Worm (Caenorhabditis elegans) whole organism, late embryonic: ENCODE measurements around the gene pdzd-8.
"Not testable (repeated sequence)": the region's sequence is repeated elsewhere in the genome, so short reads cannot be mapped to it uniquely, and the experiment has no call there.

Source experiments
- C08G9.2 ChIP-seq: sonication (generic microtip); optimal IDR thresholded peaks from 2 replicates; lab custom pipeline; 2016; ENCODE audit warnings: mild to moderate bottlenecking, missing genetic modification characterization, moderate library complexity, missing compliant biosample characterization
- C38D4.7 ChIP-seq: fragments of 200-800 bp; sonication (Bioruptor generic); optimal IDR thresholded peaks from 2 replicates; lab custom pipeline; 2018; ENCODE audit warnings: mild to moderate bottlenecking, missing genetic modification characterization, moderate library complexity, missing compliant biosample characterization
- K02D7.2 ChIP-seq: sonication (generic microtip); optimal IDR thresholded peaks from 2 replicates; lab custom pipeline; 2017; ENCODE audit warnings: mild to moderate bottlenecking, missing genetic modification characterization, missing compliant biosample characterization
- K09A11.1 ChIP-seq: sonication (generic microtip); optimal IDR thresholded peaks from 2 replicates; lab custom pipeline; 2017; ENCODE audit warnings: antibody characterized with exemption, mild to moderate bottlenecking, missing genetic modification characterization, missing compliant biosample characterization; ENCODE audit not compliant: insufficient read depth
- T23F11.4 ChIP-seq: fragments of 200-800 bp; sonication (Bioruptor generic); optimal IDR thresholded peaks from 2 replicates; lab custom pipeline; 2018; ENCODE audit warnings: mild to moderate bottlenecking, missing genetic modification characterization, missing compliant biosample characterization
- Y22D7AL.16 ChIP-seq: sonication (generic microtip); optimal IDR thresholded peaks from 2 replicates; lab custom pipeline; 2016; ENCODE audit warnings: missing genetic modification characterization, missing compliant biosample characterization
- ceh-14 ChIP-seq: sonication (generic microtip); optimal IDR thresholded peaks from 2 replicates; lab custom pipeline; 2016; ENCODE audit warnings: missing genotype, missing genetic modification characterization, missing compliant biosample characterization
- ceh-22 ChIP-seq: sonication (generic microtip); optimal IDR thresholded peaks from 2 replicates; lab custom pipeline; 2017; ENCODE audit warnings: missing biosample characterization, missing genetic modification characterization
- ceh-24 ChIP-seq: sonication (generic microtip); optimal IDR thresholded peaks from 2 replicates; lab custom pipeline; 2016; ENCODE audit warnings: mild to moderate bottlenecking, missing genetic modification characterization, missing compliant biosample characterization
- ceh-30 ChIP-seq: fragments of 150-350 bp; optimal IDR thresholded peaks from 2 replicates; lab custom pipeline; 2014; ENCODE audit warnings: missing biosample characterization, missing genetic modification characterization
- ceh-31 ChIP-seq: sonication (generic microtip); optimal IDR thresholded peaks from 2 replicates; lab custom pipeline; 2016; ENCODE audit warnings: missing genetic modification characterization, missing compliant biosample characterization
- ceh-34 ChIP-seq: sonication (generic microtip); optimal IDR thresholded peaks from 2 replicates; lab custom pipeline; 2016; ENCODE audit warnings: mild to moderate bottlenecking, missing genetic modification characterization, missing compliant biosample characterization
- ceh-9 ChIP-seq: sonication (generic microtip); optimal IDR thresholded peaks from 2 replicates; lab custom pipeline; 2016; ENCODE audit warnings: mild to moderate bottlenecking, missing genetic modification characterization, inconsistent platforms, missing compliant biosample characterization
- che-1 ChIP-seq: sonication (generic microtip); optimal IDR thresholded peaks from 2 replicates; lab custom pipeline; 2016; ENCODE audit warnings: mild to moderate bottlenecking, missing genetic modification characterization, missing compliant biosample characterization
- elt-2 ChIP-seq: sonication (generic microtip); optimal IDR thresholded peaks from 2 replicates; lab custom pipeline; 2016; ENCODE audit warnings: missing genetic modification reagents, missing genetic modification characterization, missing compliant biosample characterization
- elt-4 ChIP-seq: sonication (generic microtip); optimal IDR thresholded peaks from 2 replicates; lab custom pipeline; 2016; ENCODE audit warnings: missing genetic modification characterization, missing compliant biosample characterization
- eyg-1 ChIP-seq: sonication (generic microtip); optimal IDR thresholded peaks from 2 replicates; lab custom pipeline; 2016; ENCODE audit warnings: missing genotype, missing genetic modification characterization, missing compliant biosample characterization
- fax-1 ChIP-seq: sonication (generic microtip); optimal IDR thresholded peaks from 2 replicates; lab custom pipeline; 2016; ENCODE audit warnings: missing genotype, missing genetic modification characterization, missing compliant biosample characterization
- fkh-6 ChIP-seq: sonication (generic microtip); optimal IDR thresholded peaks from 2 replicates; lab custom pipeline; 2016; ENCODE audit warnings: missing genetic modification characterization, missing compliant biosample characterization
- gmeb-2 ChIP-seq: sonication (generic microtip); optimal IDR thresholded peaks from 2 replicates; lab custom pipeline; 2016; ENCODE audit warnings: missing genetic modification characterization, inconsistent platforms, missing compliant biosample characterization
- hlh-13 ChIP-seq: fragments of 200-800 bp; sonication (Bioruptor generic); optimal IDR thresholded peaks from 2 replicates; lab custom pipeline; 2018; ENCODE audit warnings: mild to moderate bottlenecking, missing genetic modification characterization, missing compliant biosample characterization
- hlh-15 ChIP-seq: sonication (generic microtip); optimal IDR thresholded peaks from 2 replicates; lab custom pipeline; 2016; ENCODE audit warnings: missing genetic modification characterization, missing compliant biosample characterization
- hlh-30 ChIP-seq: sonication (generic microtip); optimal IDR thresholded peaks from 2 replicates; lab custom pipeline; 2017; ENCODE audit warnings: antibody characterized with exemption, missing genetic modification characterization, missing compliant biosample characterization; ENCODE audit not compliant: insufficient read depth
- hlh-8 ChIP-seq: sonication (generic microtip); optimal IDR thresholded peaks from 2 replicates; lab custom pipeline; 2016; ENCODE audit warnings: missing genotype, missing genetic modification characterization, missing compliant biosample characterization
- lin-11 ChIP-seq: fragments of 200-800 bp; sonication (Bioruptor generic); optimal IDR thresholded peaks from 2 replicates; lab custom pipeline; 2018; ENCODE audit warnings: mild to moderate bottlenecking, missing genetic modification characterization, missing compliant biosample characterization
- madf-2 ChIP-seq: sonication (generic microtip); optimal IDR thresholded peaks from 2 replicates; lab custom pipeline; 2017; ENCODE audit warnings: missing genetic modification characterization, missing compliant biosample characterization
- mec-3 ChIP-seq: sonication (generic microtip); optimal IDR thresholded peaks from 2 replicates; lab custom pipeline; 2016; ENCODE audit warnings: borderline replicate concordance, missing genetic modification characterization, missing compliant biosample characterization
- nfya-1 ChIP-seq: sonication (generic microtip); optimal IDR thresholded peaks from 2 replicates; lab custom pipeline; 2017; ENCODE audit warnings: missing genetic modification characterization, mild to moderate bottlenecking, missing compliant biosample characterization, antibody characterized with exemption, moderate library complexity
- nhr-11 ChIP-seq: fragments of 150-350 bp; optimal IDR thresholded peaks from 2 replicates; lab custom pipeline; 2014; ENCODE audit warnings: missing biosample characterization, missing genetic modification characterization
- nhr-232 ChIP-seq: sonication (generic microtip); optimal IDR thresholded peaks from 2 replicates; lab custom pipeline; 2016; ENCODE audit warnings: missing genetic modification characterization, missing compliant biosample characterization
- pag-3 ChIP-seq: sonication (generic microtip); optimal IDR thresholded peaks from 2 replicates; lab custom pipeline; 2016; ENCODE audit warnings: missing compliant biosample characterization, missing genetic modification characterization, borderline replicate concordance
- pha-2 ChIP-seq: sonication (generic microtip); optimal IDR thresholded peaks from 2 replicates; lab custom pipeline; 2017; ENCODE audit warnings: mild to moderate bottlenecking, missing genetic modification characterization, missing compliant biosample characterization
- pqm-1 ChIP-seq: sonication (generic microtip); optimal IDR thresholded peaks from 2 replicates; lab custom pipeline; 2016; ENCODE audit warnings: missing genetic modification characterization, missing compliant biosample characterization
- pros-1 ChIP-seq: fragments of 150-350 bp; optimal IDR thresholded peaks from 2 replicates; lab custom pipeline; 2014; ENCODE audit warnings: missing biosample characterization, missing genetic modification reagents, missing genetic modification characterization
- rnt-1 ChIP-seq: sonication (generic microtip); optimal IDR thresholded peaks from 2 replicates; lab custom pipeline; 2016; ENCODE audit warnings: missing genetic modification characterization, missing compliant biosample characterization
- sox-2 ChIP-seq: fragments of 200-800 bp; sonication (Bioruptor generic); IDR thresholded peaks from 2 replicates; pipeline ENCODE4 v1.3.6; 2022; ENCODE audit warnings: missing genetic modification reagents, missing genetic modification characterization, missing compliant biosample characterization
- sox-4 ChIP-seq: sonication (generic microtip); optimal IDR thresholded peaks from 2 replicates; lab custom pipeline; 2017; ENCODE audit warnings: mild to moderate bottlenecking, missing genetic modification characterization, inconsistent platforms, missing compliant biosample characterization
- unc-3 ChIP-seq, 2 experiments: fragments of 200-800 bp in 1 of 2; sonication (Bioruptor generic) in 1 of 2; sonication (generic microtip) in 1 of 2; conservative IDR thresholded peaks in 1 of 2; optimal IDR thresholded peaks in 1 of 2; 2 replicates each; pipeline versions ENCODE4 v1.3.6 to Lab custom; 2016 to 2022; ENCODE audit warnings: missing compliant biosample characterization in 2 of 2, missing genetic modification characterization in 2 of 2, missing genetic modification reagents in 1 of 2
- unc-42 ChIP-seq: sonication (generic microtip); optimal IDR thresholded peaks from 2 replicates; lab custom pipeline; 2016; ENCODE audit warnings: missing genotype, missing genetic modification characterization, missing compliant biosample characterization
- unc-86 ChIP-seq: sonication (generic microtip); optimal IDR thresholded peaks from 2 replicates; lab custom pipeline; 2016; ENCODE audit warnings: missing genetic modification characterization, missing compliant biosample characterization
- zip-5 ChIP-seq: sonication (generic microtip); optimal IDR thresholded peaks from 2 replicates; lab custom pipeline; 2016; ENCODE audit warnings: missing genetic modification characterization, missing compliant biosample characterization
- ztf-16 ChIP-seq: sonication (generic microtip); optimal IDR thresholded peaks from 2 replicates; lab custom pipeline; 2017; ENCODE audit warnings: missing genetic modification characterization, missing compliant biosample characterization

Gene pdzd-8

DNA sequence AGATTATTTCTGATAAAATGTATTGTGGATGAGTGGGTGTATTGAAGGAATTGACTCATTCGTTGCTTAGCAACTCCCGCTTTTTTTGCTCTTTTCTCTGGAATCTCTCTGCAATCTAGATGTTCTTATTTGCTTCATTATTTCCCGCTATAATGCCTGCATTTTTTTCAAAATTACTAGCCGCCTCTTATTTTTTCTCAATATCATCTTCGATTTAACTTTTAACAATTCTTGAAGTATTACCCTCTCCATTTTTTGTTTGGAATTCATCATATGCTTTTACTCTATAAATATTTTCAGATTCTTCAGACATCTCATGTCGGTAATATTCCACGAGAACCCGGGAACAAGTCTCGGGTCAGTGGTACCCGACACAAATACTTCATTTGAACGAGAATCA is 19.1 kb upstream of the pdzd-8 start, which contains the start of gene tpra-1:
tpra-1 (plus strand) TSS at position 301 of the 400 bp plus-strand sequence.
- TF ChIP-seq fax-1 (tag; lab: Kevin White, UChicago) (no peak), Y22D7AL.16 (tag; lab: Kevin White, UChicago) (no peak), hlh-15 (tag; lab: Kevin White, UChicago) (no peak), nhr-232 (no peak), lin-11 (tag; lab: Kevin White, UChicago) (no peak), C38D4.7 (GFP tag; lab: Kevin White, UChicago) (no peak), K09A11.1 (tag; lab: Kevin White, UChicago) (no peak), eyg-1 (no peak)

DNA sequence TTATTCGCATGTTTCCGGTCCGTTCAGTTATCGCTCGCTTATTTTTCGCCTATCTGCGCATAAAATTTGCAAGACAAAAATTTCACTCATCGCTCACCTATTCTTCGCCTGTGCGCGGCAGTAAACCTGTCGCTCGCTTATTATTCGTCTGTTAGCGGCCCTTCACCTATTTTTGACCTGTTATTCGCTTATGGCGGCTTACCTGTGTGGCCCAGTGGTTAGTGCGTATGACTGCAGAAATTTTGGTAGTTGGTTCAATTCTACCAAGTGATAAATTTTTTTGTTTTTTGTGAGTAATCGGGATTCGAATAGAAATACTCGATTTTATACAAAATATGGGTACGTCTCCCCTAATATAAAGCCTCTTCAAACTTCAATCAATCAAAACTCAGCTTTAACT is 11.3 kb upstream of the pdzd-8 start:
- TF ChIP-seq unc-3 (GFP tag; conservative IDR thresholded peaks at IDR 0.05; lab: Robert Waterston, UW), result peak; percentile 75
- TF ChIP-seq unc-3 (tag; optimal IDR thresholded peaks at IDR 0.05; lab: Kevin White, UChicago), result not testable (repeated sequence)
- peak; percentile 46 for TF ChIP-seq sox-2

DNA sequence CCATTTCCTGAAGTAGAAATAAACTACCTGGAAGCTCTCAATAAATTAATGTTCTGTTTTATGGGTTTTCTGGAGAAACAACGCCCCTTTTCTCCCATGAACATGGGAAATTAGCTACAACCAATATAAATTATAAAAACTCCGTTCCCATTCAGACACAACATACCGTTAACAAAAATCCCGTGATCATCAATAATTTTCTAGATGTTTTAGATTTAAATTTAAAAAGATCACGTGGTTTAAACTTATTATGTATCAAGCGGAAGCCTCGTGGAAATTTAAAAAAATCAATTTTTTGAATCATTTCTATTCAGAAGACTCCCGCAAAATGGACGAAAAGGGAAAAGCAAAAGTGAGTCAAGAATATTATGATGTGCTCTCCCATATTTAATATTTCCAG is 9.4 kb upstream of the pdzd-8 start, which contains the start of gene C53B4.2:
C53B4.2 (plus strand) TSS at position 301 of the 400 bp plus-strand sequence.
- peak; percentile 17 for TF ChIP-seq hlh-30
- TF ChIP-seq nfya-1, result no peak

DNA sequence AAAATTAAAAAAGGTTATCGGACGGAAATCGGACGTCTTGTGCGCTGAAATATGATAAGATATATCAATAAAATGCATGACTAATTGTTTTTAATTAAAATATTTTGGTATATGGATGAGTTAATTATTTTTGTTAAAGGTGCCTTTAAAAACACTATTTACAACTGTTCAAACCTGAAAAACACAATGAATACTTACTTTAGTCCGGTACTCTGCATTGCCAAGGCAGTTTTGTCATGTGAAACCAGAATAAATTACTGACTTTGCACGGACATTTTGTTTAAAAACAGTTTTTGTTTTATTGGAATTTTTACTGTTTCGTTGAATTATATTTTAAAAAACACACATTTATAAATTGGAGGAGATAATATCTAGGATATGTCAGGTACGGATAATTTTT is 7.3 kb upstream of the pdzd-8 start, which contains the start of gene suex-2:
suex-2 (plus strand) TSS at position 301 of the 400 bp plus-strand sequence.
- no peak for TF ChIP-seq hlh-13
- no peak for TF ChIP-seq T23F11.4 (GFP tag; lab: Kevin White, UChicago)
- no peak for TF ChIP-seq elt-4 (tag; lab: Kevin White, UChicago)
- no peak for TF ChIP-seq sox-2
- no peak for TF ChIP-seq ceh-31 (tag; lab: Kevin White, UChicago)
- no peak for TF ChIP-seq pha-2
- TF ChIP-seq mec-3 (tag; lab: Kevin White, UChicago), result no peak
- TF ChIP-seq hlh-30, result no peak
- TF ChIP-seq C08G9.2 (tag; lab: Kevin White, UChicago), result no peak

DNA sequence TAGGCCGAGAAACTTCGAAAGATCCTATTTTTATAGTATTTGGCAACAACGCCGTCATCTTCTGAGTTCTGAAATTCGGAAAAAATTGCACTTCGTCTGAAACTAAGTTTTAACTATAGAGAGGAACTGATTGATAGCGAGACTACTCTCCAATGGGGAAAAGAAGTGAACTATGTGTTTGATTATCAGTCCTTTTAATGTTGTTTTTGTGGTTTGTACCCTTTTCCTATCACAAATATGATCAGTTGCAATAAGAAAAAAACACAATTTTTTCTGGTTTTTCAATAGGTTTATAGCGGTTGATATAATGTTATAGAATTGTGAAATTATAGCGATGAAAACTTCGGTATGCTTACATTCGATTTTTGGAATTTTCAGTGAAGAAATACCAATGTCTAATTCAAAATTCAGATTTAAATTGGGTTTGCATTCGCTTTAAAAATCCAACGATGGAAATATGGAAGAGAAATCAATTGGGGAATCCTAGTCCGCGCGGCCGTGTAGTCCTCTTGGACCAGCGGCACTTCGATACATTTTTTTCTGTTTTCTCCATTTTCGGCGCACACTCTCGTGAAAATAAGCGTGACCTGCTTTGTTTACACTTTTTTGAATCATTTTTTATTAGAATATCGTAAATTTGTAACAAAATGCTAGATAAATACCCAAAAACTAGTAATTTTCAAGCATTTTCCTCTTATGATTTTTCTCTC is 1.9 kb upstream of the pdzd-8 start, which contains the start of gene C53B4.3:
C53B4.3 (minus strand) TSS at position 464 of the 710 bp plus-strand sequence.
- TF ChIP-seq unc-86 (tag; lab: Kevin White, UChicago) (peak; percentile 18), pqm-1 (tag; lab: Kevin White, UChicago) (no peak), gmeb-2 (tag; lab: Kevin White, UChicago) (no peak), ceh-9 (tag; lab: Kevin White, UChicago) (no peak), unc-42 (peak; percentile 14), che-1 (no peak), K02D7.2 (tag; lab: Kevin White, UChicago) (no peak), elt-4 (tag; lab: Kevin White, UChicago) (no peak), nhr-11 (no peak), eyg-1 (no peak), pag-3 (tag; lab: Kevin White, UChicago) (no peak), sox-4 (tag; lab: Kevin White, UChicago) (no peak), ceh-30 (tag; lab: Kevin White, UChicago) (no peak), ceh-24 (tag; lab: Kevin White, UChicago) (no peak), ceh-14 (tag; lab: Kevin White, UChicago) (peak; percentile 53), rnt-1 (tag; lab: Kevin White, UChicago) (peak; percentile 83), zip-5 (tag; lab: Kevin White, UChicago) (peak; percentile 89), C38D4.7 (GFP tag; lab: Kevin White, UChicago) (no peak), hlh-8 (tag; lab: Kevin White, UChicago) (peak; percentile 83), lin-11 (tag; lab: Kevin White, UChicago) (no peak), madf-2 (tag; lab: Kevin White, UChicago) (no peak), fkh-6 (peak; percentile 70), ceh-22 (tag; lab: Kevin White, UChicago) (no peak), ceh-34 (tag; lab: Kevin White, UChicago) (peak; percentile 41), Y22D7AL.16 (tag; lab: Kevin White, UChicago) (no peak), ztf-16 (peak; percentile 43), elt-2 (no peak), unc-3 (GFP tag; conservative IDR thresholded peaks at IDR 0.05; lab: Robert Waterston, UW) (no peak), unc-3 (tag; optimal IDR thresholded peaks at IDR 0.05; lab: Kevin White, UChicago) (no peak), pros-1 (tag; lab: Kevin White, UChicago) (no peak), C08G9.2 (tag; lab: Kevin White, UChicago) (peak; percentile 97), T23F11.4 (GFP tag; lab: Kevin White, UChicago) (no peak)
